Worm (Caenorhabditis elegans): ENCODE measurements around the gene fis-1.

fis-1 gene

DNA sequence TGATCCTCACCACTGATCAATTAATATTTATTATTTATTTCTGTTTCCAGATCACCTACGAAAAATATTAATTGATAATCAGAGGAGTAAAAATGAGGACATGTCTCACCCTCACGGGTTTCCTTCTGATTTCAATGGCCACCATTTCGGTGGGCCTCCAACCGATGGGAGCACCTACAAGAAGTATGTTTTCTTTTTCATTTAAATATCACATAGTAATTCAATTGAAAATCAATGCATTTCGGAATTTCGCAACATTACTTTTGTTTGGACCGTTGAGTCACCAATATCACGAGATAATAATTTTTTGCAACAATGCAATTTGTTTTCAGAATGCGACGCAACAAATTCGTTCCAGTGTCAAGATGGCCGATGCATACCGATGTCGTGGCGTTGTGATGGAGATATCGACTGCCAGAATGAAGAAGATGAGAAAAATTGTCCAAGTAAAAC, 28.4 kb downstream of the fis-1 start, which contains the start of gene gldi-2:
gldi-2 (plus strand) TSS at position 51 of the 453 bp plus-strand sequence.
- TF ChIP-seq ztf-29 (GFP tag; IDR thresholded peaks at IDR 0.05) (no peak), ztf-23 (GFP tag; IDR thresholded peaks at IDR 0.05) (no peak), cog-1 (tag; optimal IDR thresholded peaks at IDR 0.05) (no peak), T22C8.4 (GFP tag; IDR thresholded peaks at IDR 0.05) (no peak), klf-2 (GFP tag; conservative IDR thresholded peaks at IDR 0.05) (no peak), flt-1 (GFP tag; IDR thresholded peaks at IDR 0.05) (no peak), ref-1 (GFP tag; conservative IDR thresholded peaks at IDR 0.05) (no peak), med-1 (GFP tag; optimal IDR thresholded peaks at IDR 0.05; ENCODE audit: insufficient read depth) (no peak), tab-1 (GFP tag; IDR thresholded peaks at IDR 0.05) (no peak)

DNA sequence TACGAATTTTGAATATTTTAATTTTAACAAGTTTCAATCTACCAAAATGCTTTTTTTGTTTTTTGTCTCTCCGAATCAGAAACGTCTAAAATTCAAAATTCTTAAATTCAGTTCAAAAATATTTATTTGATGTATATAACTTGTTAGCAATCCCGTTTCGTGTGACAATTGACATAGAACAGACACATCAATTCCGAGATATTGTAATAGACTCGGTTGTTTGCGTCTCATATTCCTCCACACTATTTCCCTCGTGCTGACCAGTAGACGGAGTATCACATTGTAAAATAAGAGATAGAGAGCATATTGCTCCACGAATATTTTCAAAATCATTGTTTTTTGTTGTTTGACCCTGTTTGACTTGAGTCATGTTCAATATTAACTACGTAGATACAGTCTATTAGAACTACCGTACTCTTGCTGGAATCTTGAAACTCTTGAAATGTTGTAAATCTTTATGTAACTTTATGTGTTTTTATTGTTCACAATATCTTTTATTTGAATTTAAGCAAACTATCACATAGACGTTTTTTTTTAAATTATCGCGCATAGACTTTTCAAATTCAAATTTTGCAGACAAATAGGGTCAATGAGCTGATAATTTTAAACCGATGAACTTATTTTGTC, 33.8 kb downstream of the fis-1 start, which contains the start of gene T13C2.3:
T13C2.3 (plus strand) TSS at position 577 of the 627 bp plus-strand sequence.
- TF ChIP-seq cog-1 (tag; optimal IDR thresholded peaks at IDR 0.05) (no peak), ztf-23 (GFP tag; IDR thresholded peaks at IDR 0.05) (no peak), med-1 (GFP tag; optimal IDR thresholded peaks at IDR 0.05; ENCODE audit: insufficient read depth) (no peak), ztf-29 (GFP tag; IDR thresholded peaks at IDR 0.05) (no peak), T22C8.4 (GFP tag; IDR thresholded peaks at IDR 0.05) (no peak), flt-1 (GFP tag; IDR thresholded peaks at IDR 0.05) (no peak), ref-1 (GFP tag; conservative IDR thresholded peaks at IDR 0.05) (no peak), tab-1 (GFP tag; IDR thresholded peaks at IDR 0.05) (no peak), klf-2 (GFP tag; conservative IDR thresholded peaks at IDR 0.05) (no peak)

DNA sequence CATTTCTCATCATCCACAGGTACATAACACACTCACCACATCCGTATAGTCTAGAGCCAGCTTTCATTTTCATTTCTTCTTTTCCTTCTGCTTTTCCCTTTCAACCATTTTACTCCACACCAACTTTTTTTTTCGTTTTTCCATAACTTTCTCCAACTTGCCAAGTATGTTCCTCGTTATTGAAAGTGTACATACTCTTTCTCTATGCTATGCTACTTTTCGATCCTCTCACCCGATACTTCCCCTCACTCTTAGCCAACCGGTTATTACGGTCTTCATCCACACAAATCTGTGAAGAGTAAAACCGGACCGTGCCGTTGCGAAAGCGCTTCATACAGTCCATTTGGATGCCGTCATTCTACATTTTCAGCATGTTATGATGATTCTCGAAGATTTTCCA, 36.9 kb downstream of the fis-1 start, which contains the start of gene T13C2.2:
T13C2.2 (plus strand) TSS at position 301 of the 400 bp plus-strand sequence.
- TF ChIP-seq tab-1 (GFP tag; IDR thresholded peaks at IDR 0.05) (no peak), cog-1 (tag; optimal IDR thresholded peaks at IDR 0.05) (no peak)

DNA sequence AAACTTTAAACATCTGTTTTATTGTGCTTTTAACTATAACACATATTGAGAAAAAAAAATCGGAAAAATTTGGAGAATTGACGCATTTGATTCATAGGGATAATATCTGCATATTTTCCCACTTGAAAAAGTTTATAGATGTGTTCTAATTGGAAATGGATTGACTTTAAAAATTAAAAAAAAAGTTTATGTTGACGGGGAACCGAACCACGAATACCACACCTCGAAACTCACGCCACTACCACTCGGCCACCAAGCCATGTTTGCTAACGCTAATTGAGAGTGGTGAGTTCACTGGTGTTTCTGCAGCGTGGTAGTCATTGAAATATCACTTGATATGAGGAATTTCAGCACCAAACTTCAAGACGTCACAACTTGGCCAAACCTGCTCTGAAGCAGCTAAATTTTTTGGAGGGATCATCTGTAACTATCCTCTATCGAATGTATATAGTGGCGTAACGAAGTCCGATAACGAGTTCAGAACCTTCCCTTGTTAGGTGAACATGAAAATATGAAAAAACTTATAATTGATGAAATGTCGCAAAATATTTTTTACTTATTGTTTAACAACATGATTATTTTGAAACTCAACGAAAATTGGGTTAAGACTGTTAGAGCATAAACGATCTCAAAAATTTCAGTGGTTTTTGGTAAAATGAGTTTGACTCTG, 42.9 kb downstream of the fis-1 start:
- peak; percentile 42; the same call in 1 of the 2 replicates for TF ChIP-seq flt-1 (GFP tag; IDR thresholded peaks at IDR 0.05)

DNA sequence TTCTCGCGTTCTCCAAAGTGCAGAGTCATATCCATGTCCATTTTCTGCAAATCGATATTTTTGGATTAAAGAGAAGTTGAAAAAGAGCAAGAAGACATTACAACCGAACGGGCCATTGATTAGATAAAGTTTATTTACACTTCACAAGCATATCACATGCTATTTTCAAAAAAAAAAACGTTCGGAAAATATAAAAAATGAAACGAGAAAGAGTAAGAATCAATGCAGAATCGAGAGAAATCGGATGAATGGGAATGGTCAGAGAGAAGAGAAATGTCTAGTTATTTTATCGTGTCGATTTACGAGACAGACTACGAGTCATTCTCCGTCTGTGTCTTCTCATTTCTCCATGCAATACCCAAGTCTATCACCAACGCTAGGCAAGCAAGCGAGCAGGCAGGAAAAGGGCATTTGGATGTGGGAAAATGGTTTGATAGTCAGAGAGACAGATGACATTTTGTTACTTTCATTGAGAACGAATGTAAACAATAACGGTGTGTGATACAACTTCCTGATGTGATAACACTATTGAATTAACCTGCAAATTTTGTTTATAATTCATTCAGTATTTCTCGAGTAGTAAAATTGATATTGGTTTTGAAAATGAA, 45.2 kb downstream of the fis-1 start, which contains the start of gene F31E8.4:
F31E8.4 (minus strand) TSS at position 51 of the 608 bp plus-strand sequence.
- TF ChIP-seq T22C8.4 (GFP tag; IDR thresholded peaks at IDR 0.05), result no peak
- no peak for TF ChIP-seq ref-1 (GFP tag; conservative IDR thresholded peaks at IDR 0.05)
- TF ChIP-seq tab-1 (GFP tag; IDR thresholded peaks at IDR 0.05), result 0 out of 2 replicates have a peak, but pooled peaks have one; percentile 23

DNA sequence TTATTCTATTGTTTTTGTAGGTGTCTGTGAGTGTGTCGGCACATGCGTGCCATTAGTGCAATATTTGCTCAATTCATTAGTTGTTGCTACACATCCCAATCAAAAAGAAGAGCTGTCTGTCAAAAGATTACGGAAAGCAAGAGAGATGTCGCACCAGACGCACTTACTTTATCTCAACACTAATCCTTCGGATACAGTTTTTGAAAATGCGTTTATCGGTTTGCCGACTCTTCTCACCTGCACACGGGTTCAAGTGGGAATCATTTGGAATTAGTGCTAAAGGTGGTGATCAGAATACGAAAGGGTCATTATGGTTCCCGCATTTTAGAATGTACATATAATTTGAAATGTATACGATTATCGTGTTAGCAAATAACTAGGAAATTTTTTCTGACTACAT, 46.3 kb downstream of the fis-1 start:
- no peak for TF ChIP-seq cog-1 (tag; optimal IDR thresholded peaks at IDR 0.05)
- TF ChIP-seq T22C8.4 (GFP tag; IDR thresholded peaks at IDR 0.05), result no peak
- TF ChIP-seq tab-1 (GFP tag; IDR thresholded peaks at IDR 0.05), result no peak
- no peak for TF ChIP-seq med-1 (GFP tag; optimal IDR thresholded peaks at IDR 0.05; ENCODE audit: insufficient read depth)
- TF ChIP-seq flt-1 (GFP tag; IDR thresholded peaks at IDR 0.05), result no peak
- no peak for TF ChIP-seq ref-1 (GFP tag; conservative IDR thresholded peaks at IDR 0.05)

DNA sequence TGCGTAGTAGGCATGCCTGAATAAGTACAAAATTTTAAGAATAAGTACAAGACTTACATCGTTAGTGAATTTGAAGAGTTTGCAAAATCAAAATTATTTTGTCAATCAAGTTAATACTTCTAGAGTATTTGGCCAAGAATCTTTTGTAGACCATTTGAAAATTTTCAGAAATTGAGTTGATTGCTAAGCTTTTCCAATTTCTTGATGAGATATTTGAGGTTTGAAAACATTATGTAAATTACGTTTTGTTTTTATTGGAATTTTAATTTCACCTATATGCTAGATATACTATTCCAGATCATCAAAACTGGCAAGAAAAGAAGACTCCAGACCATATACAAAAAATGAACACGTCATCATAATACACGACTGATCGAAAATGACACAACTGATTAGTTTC, 48.0 kb downstream of the fis-1 start, which contains the start of gene tab-1:
tab-1 (plus strand) TSS at position 301 of the 400 bp plus-strand sequence.
- TF ChIP-seq klf-2 (GFP tag; conservative IDR thresholded peaks at IDR 0.05) (no peak), T22C8.4 (GFP tag; IDR thresholded peaks at IDR 0.05) (no peak), cog-1 (tag; optimal IDR thresholded peaks at IDR 0.05) (no peak)
